Fruit fly (Drosophila melanogaster) whole organism, embryonic: ENCODE measurements around the gene cerv.

Experiments
- CG12769 ChIP-seq: fragments of 200-800 bp; sonication (Bioruptor generic); optimal IDR thresholded peaks from 2 replicates; lab custom pipeline; 2019; ENCODE audit warnings: missing biosample characterization, mild to moderate bottlenecking, missing genetic modification characterization, moderate library complexity
- CG12942 ChIP-seq: fragments of 200-800 bp; sonication (Bioruptor generic); optimal IDR thresholded peaks from 3 replicates; lab custom pipeline; 2016; ENCODE audit warnings: missing biosample characterization, missing genetic modification characterization
- CG8478 ChIP-seq: fragments of >200 bp; optimal IDR thresholded peaks from 2 replicates; lab custom pipeline; 2018
- Fer1 ChIP-seq: fragments of 200-800 bp; sonication (Bioruptor generic); optimal IDR thresholded peaks from 2 replicates; lab custom pipeline; 2017; ENCODE audit warnings: missing biosample characterization, mild to moderate bottlenecking, missing genetic modification characterization
- Hr51 ChIP-seq, 2 experiments: fragments of 200-800 bp; sonication (Bioruptor generic); optimal IDR thresholded peaks; 2 replicates in 1 of 2; 3 replicates in 1 of 2; lab custom pipeline; 2016 to 2018; ENCODE audit warnings: missing biosample characterization in 2 of 2, missing genetic modification characterization in 2 of 2, mild to moderate bottlenecking in 1 of 2, moderate library complexity in 1 of 2
- gsb-n ChIP-seq: fragments of 200-800 bp; sonication (Bioruptor generic); optimal IDR thresholded peaks from 3 replicates; lab custom pipeline; 2018; ENCODE audit warnings: missing biosample characterization, mild to moderate bottlenecking, missing genetic modification characterization

dm6 chrX:15574384-15574783, 3.6 kb downstream of the cerv start, which contains the start of gene CG9213:
- TF ChIP-seq CG8478 (lab: Kevin White, UChicago) (no peak), CG12942 (no peak), gsb-n (tag; lab: Kevin White, UChicago) (no peak), CG12769 (no peak), Fer1 (GFP tag; lab: Kevin White, UChicago) (no peak), Hr51 (GFP tag; optimal IDR thresholded peaks at IDR 0.05; lab: Kevin White, UChicago) (no peak)
